Worm (Caenorhabditis elegans) whole organism, midembryonic: Measurements from ENCODE around the gene blos-7.

ENCODE experiments used
- flt-1 ChIP-seq: fragments of 200-800 bp; sonication (Bioruptor generic); IDR thresholded peaks from 2 replicates; pipeline ENCODE4 v1.3.6; 2022; ENCODE audit warnings: missing genetic modification characterization, missing compliant biosample characterization
- med-1 ChIP-seq: sonication (generic microtip); optimal IDR thresholded peaks from 2 replicates; lab custom pipeline; 2017; ENCODE audit warnings: missing genetic modification characterization, mild to moderate bottlenecking, missing compliant biosample characterization, antibody characterized with exemption, missing genetic modification reagents; ENCODE audit not compliant: insufficient read depth

ce11 chrIV:3613022-3613605 lies 30.4 kb upstream of the blos-7 start, which contains the start of gene ltah-1.2:
- no peak for TF ChIP-seq med-1 (GFP tag; lab: Kevin White, UChicago)
- TF ChIP-seq flt-1 (GFP tag; lab: Robert Waterston, UW), result no peak
